Worm (Caenorhabditis elegans): ENCODE data around the gene F35H10.10.

The F35H10.10 gene

DNA sequence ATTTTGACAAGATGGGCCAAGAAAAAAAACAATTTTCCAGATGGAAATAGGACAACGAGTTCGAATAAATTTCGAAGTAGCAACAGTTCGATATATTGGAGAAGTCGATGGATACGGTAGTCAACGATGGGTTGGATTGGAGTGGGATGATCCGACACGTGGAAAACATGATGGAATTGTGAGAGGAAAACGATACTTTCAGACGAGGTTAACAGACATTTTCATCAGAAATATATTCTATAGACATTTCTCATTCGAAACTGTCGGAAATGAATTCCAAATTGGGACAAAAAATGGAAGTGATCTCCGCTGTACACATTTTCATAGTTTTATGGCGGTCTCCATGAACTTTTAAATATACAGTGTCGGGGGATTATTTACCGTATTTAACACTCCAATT, 18.1 kb downstream of the F35H10.10 start, which contains the start of gene tbce-1:
Gene tbce-1 (plus strand): TSS at position 41 of the 400 bp plus-strand sequence.
- TF ChIP-seq pax-1 (tag; optimal IDR thresholded peaks at IDR 0.05) (no peak), dve-1 (tag; optimal IDR thresholded peaks at IDR 0.05) (no peak), fkh-10 (GFP tag; optimal IDR thresholded peaks at IDR 0.05) (no peak), F13H6.1 (tag; optimal IDR thresholded peaks at IDR 0.05) (no peak), ceh-30 (tag; optimal IDR thresholded peaks at IDR 0.05) (no peak), sdc-2 (tag; optimal IDR thresholded peaks at IDR 0.05) (no peak), pha-2 (tag; optimal IDR thresholded peaks at IDR 0.05) (no peak), mec-3 (tag; optimal IDR thresholded peaks at IDR 0.05; ENCODE audit: borderline replicate concordance) (no peak), T23F11.4 (GFP tag; optimal IDR thresholded peaks at IDR 0.05) (no peak), madf-2 (tag; optimal IDR thresholded peaks at IDR 0.05) (no peak), tbx-2 (tag; optimal IDR thresholded peaks at IDR 0.05) (no peak), ref-2 (tag; optimal IDR thresholded peaks at IDR 0.05) (no peak), rnt-1 (tag; optimal IDR thresholded peaks at IDR 0.05) (no peak), ceh-34 (tag; optimal IDR thresholded peaks at IDR 0.05) (no peak), hlh-30 (tag; optimal IDR thresholded peaks at IDR 0.05; ENCODE audit: insufficient read depth) (no peak)

- TF ChIP-seq lin-11 (tag; optimal IDR thresholded peaks at IDR 0.05) (no peak), pha-2 (tag; optimal IDR thresholded peaks at IDR 0.05) (no peak), ref-2 (tag; optimal IDR thresholded peaks at IDR 0.05) (no peak), K02D7.2 (tag; optimal IDR thresholded peaks at IDR 0.05) (no peak), ceh-24 (tag; optimal IDR thresholded peaks at IDR 0.05) (no peak), ceh-34 (tag; optimal IDR thresholded peaks at IDR 0.05) (no peak)
These were observed 21.5 kb downstream of the F35H10.10 start, which contains the start of gene K07H8.2 for ce11 chrIV:8291232-8291631. Gene K07H8.2 (plus strand): TSS chrIV:8291532.

DNA sequence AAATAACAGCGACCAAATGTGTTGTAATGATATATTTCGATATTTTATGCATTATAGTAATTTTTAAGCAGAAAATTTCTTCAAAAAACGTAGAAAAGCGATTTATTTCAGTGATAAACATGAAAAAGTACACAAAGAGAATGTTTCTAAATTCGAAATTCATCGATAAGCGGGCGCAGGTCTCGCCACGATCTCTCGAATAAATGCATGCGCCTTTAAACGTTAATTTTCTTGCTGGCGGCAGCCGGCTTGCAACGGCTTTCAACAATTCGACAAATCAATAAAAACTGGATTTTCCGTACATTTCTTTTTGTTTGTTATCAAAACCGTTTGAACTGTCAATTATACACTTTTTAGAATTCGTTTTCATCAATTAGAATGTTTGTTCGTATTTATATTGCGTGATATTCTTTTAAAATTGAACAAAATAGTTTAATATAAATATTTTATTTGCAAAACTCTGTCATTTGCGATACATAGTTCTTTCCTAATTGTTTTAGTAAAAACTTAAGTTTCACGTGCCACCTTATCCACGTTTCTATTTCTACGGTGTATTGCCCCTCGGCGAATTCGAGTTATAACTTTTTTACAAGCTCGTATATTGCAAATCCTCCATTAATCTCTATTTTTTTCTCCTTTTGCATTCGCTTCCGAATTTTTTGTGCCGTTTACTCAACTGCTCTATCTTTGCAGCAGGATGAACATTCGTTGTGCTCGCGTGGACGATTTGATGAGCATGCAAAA, 23.0 kb downstream of the F35H10.10 start, which contains the start of gene daf-31:
Gene daf-31 (plus strand): TSS at position 694 of the 744 bp plus-strand sequence.
- TF ChIP-seq pros-1 (tag; optimal IDR thresholded peaks at IDR 0.05) (no peak), dve-1 (tag; optimal IDR thresholded peaks at IDR 0.05) (peak; percentile 16), elt-2 (tag; optimal IDR thresholded peaks at IDR 0.05) (peak; percentile 41), ceh-48 (tag; optimal IDR thresholded peaks at IDR 0.05) (peak; percentile 61), ceh-14 (tag; optimal IDR thresholded peaks at IDR 0.05) (no peak), nfya-1 (tag; optimal IDR thresholded peaks at IDR 0.05) (peak; percentile 19), sox-2 (GFP tag; IDR thresholded peaks at IDR 0.05) (no peak), pat-9 (tag; optimal IDR thresholded peaks at IDR 0.05) (no peak), unc-86 (tag; optimal IDR thresholded peaks at IDR 0.05) (no peak), ceh-9 (tag; optimal IDR thresholded peaks at IDR 0.05) (no peak), unc-42 (tag; optimal IDR thresholded peaks at IDR 0.05) (peak; percentile 63), ceh-31 (tag; optimal IDR thresholded peaks at IDR 0.05) (peak; percentile 50)

- no peak for TF ChIP-seq eyg-1 (tag; optimal IDR thresholded peaks at IDR 0.05)
- no peak for TF ChIP-seq ceh-19 (GFP tag; optimal IDR thresholded peaks at IDR 0.05)
- TF ChIP-seq pax-1 (tag; optimal IDR thresholded peaks at IDR 0.05) = no peak
- TF ChIP-seq ceh-2 (tag; optimal IDR thresholded peaks at IDR 0.05) = no peak
- no peak for TF ChIP-seq ceh-45 (GFP tag; IDR thresholded peaks at IDR 0.05)
These were observed 23.4 kb downstream of the F35H10.10 start, which contains the start of gene nucl-1 for ce11 chrIV:8289505-8289579. Gene nucl-1 (minus strand): TSS chrIV:8289530.

DNA sequence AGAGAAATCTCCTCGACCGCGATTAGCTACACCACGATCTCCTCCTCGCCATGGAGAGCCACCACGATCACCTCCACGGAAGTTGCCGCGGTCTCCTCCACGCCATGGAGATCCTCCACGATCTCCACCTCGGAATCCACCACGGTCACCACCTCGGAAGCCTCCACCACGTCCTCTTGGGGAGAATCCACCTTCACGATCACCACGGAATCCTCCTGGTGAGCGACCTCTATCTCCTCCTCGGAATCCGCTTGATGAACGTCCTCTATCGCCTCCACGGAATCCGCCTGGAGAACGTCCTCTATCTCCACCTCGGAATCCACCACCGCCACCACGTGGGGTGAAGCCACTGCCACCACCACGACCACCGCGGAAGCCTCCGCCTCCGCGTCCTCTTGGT, 23.6 kb downstream of the F35H10.10 start:
- no peak for TF ChIP-seq tbx-7 (tag; optimal IDR thresholded peaks at IDR 0.05)
- TF ChIP-seq ahr-1 (tag; optimal IDR thresholded peaks at IDR 0.05) = no peak
- TF ChIP-seq nhr-11 (tag; optimal IDR thresholded peaks at IDR 0.05) = no peak
- TF ChIP-seq syd-9 (tag; optimal IDR thresholded peaks at IDR 0.05) = no peak

All from whole organism, late embryonic.